Worm (Caenorhabditis elegans) whole organism, L3 larva: ENCODE data around the gene K09C4.10.

ENCODE experiments used
- R02D3.7 ChIP-seq: fragments of 150-350 bp; optimal IDR thresholded peaks from 2 replicates; lab custom pipeline; 2014; ENCODE audit warnings: missing biosample characterization, missing genetic modification characterization
- ZK546.5 ChIP-seq: sonication (generic microtip); optimal IDR thresholded peaks from 2 replicates; lab custom pipeline; 2017; ENCODE audit warnings: missing biosample characterization, missing genetic modification characterization
- aly-2 ChIP-seq: fragments of 150-350 bp; optimal IDR thresholded peaks from 2 replicates; lab custom pipeline; 2014; ENCODE audit warnings: missing biosample characterization, missing genetic modification characterization
- ama-1 ChIP-seq: fragments of 150-350 bp; optimal IDR thresholded peaks from 2 replicates; lab custom pipeline; 2018
- ceh-28 ChIP-seq: fragments of 150-350 bp; optimal IDR thresholded peaks from 2 replicates; lab custom pipeline; 2014; ENCODE audit warnings: missing biosample characterization, missing genetic modification reagents, missing genetic modification characterization
- ceh-82 ChIP-seq: fragments of 150-350 bp; optimal IDR thresholded peaks from 2 replicates; lab custom pipeline; 2014; ENCODE audit warnings: missing biosample characterization, missing genetic modification characterization
- ceh-9 ChIP-seq: sonication (generic microtip); optimal IDR thresholded peaks from 2 replicates; lab custom pipeline; 2018; ENCODE audit warnings: missing biosample characterization, missing genetic modification characterization
- daf-12 ChIP-seq: fragments of 150-350 bp; optimal IDR thresholded peaks from 2 replicates; lab custom pipeline; 2014; ENCODE audit warnings: missing biosample characterization, missing genetic modification reagents, missing genetic modification characterization
- egl-5 ChIP-seq: fragments of 150-350 bp; optimal IDR thresholded peaks from 2 replicates; lab custom pipeline; 2017; ENCODE audit warnings: missing biosample characterization, missing genetic modification reagents, missing genetic modification characterization, inconsistent platforms
- elt-1 ChIP-seq: fragments of 150-350 bp; optimal IDR thresholded peaks from 2 replicates; lab custom pipeline; 2014; ENCODE audit warnings: missing biosample characterization, missing genetic modification characterization
- elt-2 ChIP-seq: sonication (generic microtip); optimal IDR thresholded peaks from 2 replicates; lab custom pipeline; 2016; ENCODE audit warnings: missing genetic modification reagents, mild to moderate bottlenecking, missing genetic modification characterization, missing compliant biosample characterization
- elt-3 ChIP-seq, 3 experiments: fragments of 150-350 bp in 1 of 3; sonication (generic microtip) in 2 of 3; optimal IDR thresholded peaks; 2 replicates in 2 of 3; 4 replicates in 1 of 3; lab custom pipeline; 2014 to 2017; ENCODE audit warnings: missing biosample characterization in 3 of 3, missing genetic modification characterization in 3 of 3
- fkh-2 ChIP-seq: fragments of 150-350 bp; optimal IDR thresholded peaks from 2 replicates; lab custom pipeline; 2014; ENCODE audit warnings: missing biosample characterization, missing genetic modification reagents, missing genetic modification characterization
- fos-1 ChIP-seq: fragments of 150-350 bp; optimal IDR thresholded peaks from 2 replicates; lab custom pipeline; 2014; ENCODE audit warnings: missing biosample characterization, missing genetic modification characterization
- jun-1 ChIP-seq: fragments of 150-350 bp; optimal IDR thresholded peaks from 2 replicates; lab custom pipeline; 2014; ENCODE audit warnings: missing biosample characterization, missing genetic modification reagents, missing genetic modification characterization
- lin-15B ChIP-seq: fragments of 150-350 bp; optimal IDR thresholded peaks from 2 replicates; lab custom pipeline; 2014; ENCODE audit warnings: missing biosample characterization, missing genetic modification characterization
- lin-39 ChIP-seq: fragments of 150-350 bp; optimal IDR thresholded peaks from 2 replicates; lab custom pipeline; 2018; ENCODE audit warnings: missing biosample characterization, missing genetic modification reagents, missing genetic modification characterization
- lsy-12 ChIP-seq: sonication (generic microtip); optimal IDR thresholded peaks from 2 replicates; lab custom pipeline; 2016; ENCODE audit warnings: mild to moderate bottlenecking, missing genetic modification characterization, missing compliant biosample characterization
- mdl-1 ChIP-seq: fragments of 150-350 bp; optimal IDR thresholded peaks from 2 replicates; lab custom pipeline; 2014; ENCODE audit warnings: missing biosample characterization, missing genetic modification characterization
- mml-1 ChIP-seq: fragments of 150-350 bp; sonication (generic microtip); optimal IDR thresholded peaks from 3 replicates; lab custom pipeline; 2014; ENCODE audit warnings: missing biosample characterization, missing genetic modification characterization
- nhr-11 ChIP-seq: fragments of 150-350 bp; optimal IDR thresholded peaks from 2 replicates; lab custom pipeline; 2014; ENCODE audit warnings: missing biosample characterization, missing genetic modification characterization
- nhr-23 ChIP-seq: fragments of 150-350 bp; optimal IDR thresholded peaks from 2 replicates; lab custom pipeline; 2014; ENCODE audit warnings: missing biosample characterization, missing genetic modification reagents, missing genetic modification characterization
- nhr-25 ChIP-seq: sonication (generic microtip); optimal IDR thresholded peaks from 2 replicates; lab custom pipeline; 2017; ENCODE audit warnings: missing biosample characterization, missing genetic modification characterization
- nhr-28 ChIP-seq: fragments of 150-350 bp; optimal IDR thresholded peaks from 2 replicates; lab custom pipeline; 2014; ENCODE audit warnings: missing biosample characterization, missing genetic modification characterization
- nhr-76 ChIP-seq: fragments of 150-350 bp; sonication (generic microtip); optimal IDR thresholded peaks from 5 replicates; lab custom pipeline; 2014; ENCODE audit warnings: missing biosample characterization, missing genetic modification characterization
- pha-4 ChIP-seq: fragments of 150-350 bp; optimal IDR thresholded peaks from 2 replicates; lab custom pipeline; 2014; ENCODE audit warnings: missing biosample characterization, missing genetic modification reagents, missing genetic modification characterization
- pqm-1 ChIP-seq: fragments of 150-350 bp; optimal IDR thresholded peaks from 2 replicates; lab custom pipeline; 2017; ENCODE audit warnings: missing biosample characterization, missing genetic modification characterization, inconsistent platforms
- sea-2 ChIP-seq: fragments of 150-350 bp; sonication (generic microtip); optimal IDR thresholded peaks from 4 replicates; lab custom pipeline; 2014; ENCODE audit warnings: missing biosample characterization, missing genetic modification reagents, missing genetic modification characterization
- skn-1 ChIP-seq: fragments of 150-350 bp; optimal IDR thresholded peaks from 2 replicates; lab custom pipeline; 2014; ENCODE audit warnings: missing biosample characterization, missing genetic modification characterization
- tbx-2 ChIP-seq: sonication (generic microtip); optimal IDR thresholded peaks from 2 replicates; lab custom pipeline; 2016; ENCODE audit warnings: mild to moderate bottlenecking, missing genetic modification characterization, missing compliant biosample characterization
- unc-39 ChIP-seq: sonication (generic microtip); optimal IDR thresholded peaks from 4 replicates; lab custom pipeline; 2017; ENCODE audit warnings: missing biosample characterization, missing genetic modification characterization
- unc-62 ChIP-seq: fragments of 150-350 bp; sonication (generic microtip); optimal IDR thresholded peaks from 4 replicates; lab custom pipeline; 2014; ENCODE audit warnings: missing biosample characterization, missing genetic modification reagents, missing genetic modification characterization
- ztf-11 ChIP-seq: fragments of 150-350 bp; optimal IDR thresholded peaks from 2 replicates; lab custom pipeline; 2014; ENCODE audit warnings: missing biosample characterization, missing genetic modification characterization
- ztf-4 ChIP-seq: fragments of 150-350 bp; optimal IDR thresholded peaks from 2 replicates; lab custom pipeline; 2014; ENCODE audit warnings: missing biosample characterization, missing genetic modification characterization

Gene K09C4.10

DNA sequence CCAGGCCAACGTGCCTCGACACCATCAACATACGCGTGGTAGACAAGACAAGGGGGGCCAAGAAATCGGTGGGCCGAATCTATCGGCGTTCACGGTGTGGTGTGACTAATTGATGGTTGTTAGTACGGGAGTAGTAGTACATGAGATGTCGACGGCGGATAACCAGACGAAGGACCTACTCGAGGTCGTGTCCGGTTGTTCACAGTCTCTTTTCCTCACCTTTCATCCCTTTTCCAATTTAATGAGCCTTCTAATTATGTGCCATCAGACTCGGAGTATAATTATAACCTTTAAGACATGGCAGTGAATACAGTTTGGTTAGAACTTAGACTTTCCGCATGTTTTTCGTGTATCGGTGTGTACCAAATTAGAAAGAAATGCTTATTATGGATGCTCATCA is 30.7 kb upstream of the K09C4.10 start:
- no peak for TF ChIP-seq ceh-82 (tag; lab: Kevin White, UChicago)
- TF ChIP-seq lin-39 (tag; lab: Kevin White, UChicago) = no peak
- TF ChIP-seq fkh-2 (tag; lab: Kevin White, UChicago) = no peak
- TF ChIP-seq elt-2 (tag; lab: Kevin White, UChicago) = no peak
- TF ChIP-seq skn-1 (tag; lab: Kevin White, UChicago) = no peak
- no peak for TF ChIP-seq nhr-76 (tag; lab: Kevin White, UChicago)
- no peak for TF ChIP-seq nhr-25 (tag; lab: Kevin White, UChicago)
- TF ChIP-seq nhr-11 (tag; lab: Kevin White, UChicago) = no peak
- TF ChIP-seq nhr-28 (tag; lab: Kevin White, UChicago) = no peak
- no peak for TF ChIP-seq unc-39
- TF ChIP-seq jun-1 (tag; lab: Kevin White, UChicago) = no peak
- TF ChIP-seq tbx-2 (tag; lab: Kevin White, UChicago) = no peak
- TF ChIP-seq ZK546.5 (tag; lab: Kevin White, UChicago) = no peak
- TF ChIP-seq fos-1 (tag; lab: Kevin White, UChicago) = no peak
- TF ChIP-seq, all 47 proteins: peak for 0

DNA sequence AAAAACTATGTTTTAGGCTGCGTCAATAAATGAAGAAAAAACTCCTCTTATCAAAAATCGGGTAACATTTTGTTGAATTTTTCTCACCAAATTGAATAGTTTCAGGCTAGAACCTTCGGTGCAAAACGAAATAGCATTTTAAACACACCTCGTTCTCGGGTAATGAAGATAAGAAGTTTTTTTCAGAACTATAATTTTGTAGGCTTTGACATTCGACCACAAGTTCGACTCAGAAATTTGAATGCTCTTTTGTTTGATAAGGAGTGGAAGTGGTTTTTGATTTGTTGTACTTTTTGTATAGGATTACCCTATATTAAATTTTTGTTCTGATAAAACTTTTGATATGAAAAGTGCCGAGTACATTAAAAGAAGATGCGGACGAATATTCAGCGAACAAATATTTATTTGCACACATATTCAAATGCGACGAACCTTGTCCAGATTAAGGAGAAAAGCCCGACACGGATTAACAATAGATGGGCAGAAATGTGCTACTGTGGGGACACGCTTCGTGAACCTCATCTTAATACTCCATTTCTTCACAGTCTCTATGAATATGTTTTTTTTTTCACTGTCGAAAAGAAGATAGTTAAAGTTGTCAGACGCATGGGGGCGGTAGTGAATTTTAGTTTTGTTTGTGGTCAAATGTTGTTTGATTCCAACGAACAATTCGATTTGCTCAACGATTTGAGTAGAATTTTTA is 26.7 kb upstream of the K09C4.10 start:
- TF ChIP-seq fkh-2 (tag; lab: Kevin White, UChicago) (no peak), mdl-1 (tag; lab: Kevin White, UChicago) (no peak), lin-39 (tag; lab: Kevin White, UChicago) (no peak), skn-1 (tag; lab: Kevin White, UChicago) (no peak), ztf-4 (tag; lab: Kevin White, UChicago) (no peak), elt-2 (tag; lab: Kevin White, UChicago) (peak; percentile 90), jun-1 (tag; lab: Kevin White, UChicago) (no peak), sea-2 (GFP tag; lab: Kevin White, UChicago) (no peak), ztf-11 (tag; lab: Kevin White, UChicago) (no peak), nhr-76 (tag; lab: Kevin White, UChicago) (peak; percentile 28), pqm-1 (tag; lab: Kevin White, UChicago) (peak; percentile 93), daf-12 (tag; lab: Kevin White, UChicago) (no peak), pha-4 (tag; lab: Kevin White, UChicago) (peak; percentile 45), nhr-23 (tag; lab: Kevin White, UChicago) (no peak), elt-1 (tag; lab: Kevin White, UChicago) (no peak)

DNA sequence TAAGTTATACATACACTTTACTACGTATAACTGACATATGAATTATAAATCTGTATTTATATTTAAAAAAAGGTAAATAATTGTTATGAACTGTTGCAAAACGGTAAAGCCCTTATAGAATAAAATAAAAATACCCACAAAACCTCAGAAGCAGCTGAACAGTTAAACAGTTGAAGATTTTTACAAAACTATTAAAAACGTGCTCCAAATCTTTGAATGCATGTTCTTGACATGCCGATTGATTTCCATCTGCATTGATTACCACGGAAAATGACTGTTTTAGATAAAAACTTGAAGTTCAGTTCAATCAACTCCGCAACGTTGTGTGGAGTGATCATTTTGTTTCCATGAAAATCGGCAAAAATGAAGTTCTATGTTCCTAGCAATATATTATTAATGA is 24.0 kb upstream of the K09C4.10 start, which contains the start of gene F11D5.7:
Gene F11D5.7, plus strand, starts transcription at position 301 of the 400 bp plus-strand sequence.
- no peak for TF ChIP-seq ceh-28 (tag; lab: Kevin White, UChicago)
- TF ChIP-seq ZK546.5 (tag; lab: Kevin White, UChicago) = no peak
- no peak for TF ChIP-seq ama-1 (lab: Kevin White, UChicago)
- no peak for TF ChIP-seq tbx-2 (tag; lab: Kevin White, UChicago)
- TF ChIP-seq nhr-76 (tag; lab: Kevin White, UChicago) = no peak
- no peak for TF ChIP-seq aly-2
- no peak for TF ChIP-seq pqm-1 (tag; lab: Kevin White, UChicago)
- no peak for TF ChIP-seq mdl-1 (tag; lab: Kevin White, UChicago)
- TF ChIP-seq elt-2 (tag; lab: Kevin White, UChicago) = no peak
- no peak for TF ChIP-seq unc-62 (GFP tag; lab: Kevin White, UChicago)

DNA sequence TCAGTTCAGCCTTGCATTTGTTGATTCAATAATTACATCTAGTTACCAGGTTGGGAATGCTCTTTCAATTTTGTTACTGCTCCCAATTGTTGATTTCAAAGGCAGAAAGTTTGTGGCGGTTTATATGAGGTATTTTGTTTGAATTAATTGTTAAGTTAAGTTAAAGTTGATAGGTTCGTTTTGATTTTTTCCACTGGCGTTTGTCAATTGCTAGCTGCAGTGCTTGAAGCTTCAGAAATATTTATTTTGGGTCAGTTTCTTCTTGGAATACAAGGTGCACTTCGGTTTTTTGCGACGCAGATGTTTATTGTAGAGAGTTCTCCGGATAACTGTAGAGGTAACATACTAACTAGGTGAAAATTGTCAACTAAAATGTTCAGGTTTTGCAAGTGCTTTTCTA is 21.7 kb upstream of the K09C4.10 start, which contains the start of gene F11D5.5:
Gene F11D5.5, plus strand, starts transcription at position 301 of the 400 bp plus-strand sequence.
- TF ChIP-seq ceh-9 (tag; lab: Kevin White, UChicago) (no peak), mml-1 (no peak), daf-12 (tag; lab: Kevin White, UChicago) (no peak), R02D3.7 (tag; lab: Kevin White, UChicago) (no peak), lsy-12 (tag; lab: Kevin White, UChicago) (no peak), lin-15B (tag; lab: Kevin White, UChicago) (no peak), egl-5 (no peak), elt-3 (tag; optimal IDR thresholded peaks at IDR 0.05; lab: Kevin White, UChicago) (no peak), mdl-1 (tag; lab: Kevin White, UChicago) (no peak), fkh-2 (tag; lab: Kevin White, UChicago) (no peak)
